Worm (Caenorhabditis elegans): ENCODE measurements around the gene gst-17.
A peak's percentile ranks its signal among the peaks of the same experiment; 100 is the strongest.

The gst-17 gene

ce11 chrII:13664416-13664815 is 33.8 kb upstream of the gst-17 start:
- TF ChIP-seq blmp-1 (tag; optimal IDR thresholded peaks at IDR 0.05), result peak; percentile 50
- no peak for TF ChIP-seq egl-27 (tag; optimal IDR thresholded peaks at IDR 0.05)
- TF ChIP-seq snu-23 (GFP tag; optimal IDR thresholded peaks at IDR 0.05), result no peak
- TF ChIP-seq nhr-84 (tag; optimal IDR thresholded peaks at IDR 0.05), result no peak
- no peak for TF ChIP-seq dpl-1 (GFP tag; optimal IDR thresholded peaks at IDR 0.05)
- no peak for TF ChIP-seq ztf-4 (tag; optimal IDR thresholded peaks at IDR 0.05)
- no peak for TF ChIP-seq rnt-1 (tag; optimal IDR thresholded peaks at IDR 0.05)
- TF ChIP-seq nhr-85 (tag), result no peak
- TF ChIP-seq nhr-28 (tag; optimal IDR thresholded peaks at IDR 0.05), result no peak
- TF ChIP-seq efl-3 (GFP tag; optimal IDR thresholded peaks at IDR 0.05), result no peak
- TF ChIP-seq nhr-71 (tag; optimal IDR thresholded peaks at IDR 0.05), result peak; percentile 39
- no peak for TF ChIP-seq mep-1 (tag; optimal IDR thresholded peaks at IDR 0.05)
- no peak for TF ChIP-seq sox-4 (tag; optimal IDR thresholded peaks at IDR 0.05)
- peak; percentile 39 for TF ChIP-seq nhr-20 (tag; optimal IDR thresholded peaks at IDR 0.05)
- no peak for TF ChIP-seq mdl-1 (tag; optimal IDR thresholded peaks at IDR 0.05)
- TF ChIP-seq isw-1 (GFP tag; IDR thresholded peaks at IDR 0.05), result no peak
- TF ChIP-seq hlh-17 (GFP tag; optimal IDR thresholded peaks at IDR 0.05; ENCODE audit: borderline replicate concordance), result no peak
- peak; percentile 17 for TF ChIP-seq nhr-90 (tag; optimal IDR thresholded peaks at IDR 0.05; ENCODE audit: poor library complexity)
- no peak for TF ChIP-seq lin-15B (tag; optimal IDR thresholded peaks at IDR 0.05)
- TF ChIP-seq efl-1 (optimal IDR thresholded peaks at IDR 0.05), result no peak
- TF ChIP-seq efl-1 (GFP tag; optimal IDR thresholded peaks at IDR 0.05 in 1 of 2), result peak in 1 of 2 experiments; percentile 53
- no peak for TF ChIP-seq Y116A8C.19 (tag; optimal IDR thresholded peaks at IDR 0.05; ENCODE audit: borderline replicate concordance)
- no peak for TF ChIP-seq C16A3.4 (tag; optimal IDR thresholded peaks at IDR 0.05)
- no peak for TF ChIP-seq fkh-4 (tag; optimal IDR thresholded peaks at IDR 0.05; ENCODE audit: borderline replicate concordance)
- TF ChIP-seq unc-62 (GFP tag; optimal IDR thresholded peaks at IDR 0.05), result no peak
- TF ChIP-seq lir-3 (tag; optimal IDR thresholded peaks at IDR 0.05; ENCODE audit: poor library complexity), result no peak
- peak; percentile 3 for TF ChIP-seq lin-14 (GFP tag; optimal IDR thresholded peaks at IDR 0.05)
- TF ChIP-seq fkh-8 (tag; optimal IDR thresholded peaks at IDR 0.05), result no peak
- no peak for TF ChIP-seq unc-30 (tag; optimal IDR thresholded peaks at IDR 0.05)
- no peak for TF ChIP-seq hlh-4 (tag; optimal IDR thresholded peaks at IDR 0.05)
- no peak for TF ChIP-seq alr-1 (tag; optimal IDR thresholded peaks at IDR 0.05; ENCODE audit: borderline replicate concordance)
- TF ChIP-seq lin-35 (GFP tag; optimal IDR thresholded peaks at IDR 0.05), result peak in 1 of 2 experiments; percentile 38
- no peak for TF ChIP-seq ceh-63 (GFP tag; optimal IDR thresholded peaks at IDR 0.05)
- TF ChIP-seq sup-37 (GFP tag; optimal IDR thresholded peaks at IDR 0.05), result no peak
- no peak for TF ChIP-seq unc-130 (tag; optimal IDR thresholded peaks at IDR 0.05)
- TF ChIP-seq elt-3 (tag; optimal IDR thresholded peaks at IDR 0.05), result peak in 2 of 6 experiments; percentile 47 to 77
- TF ChIP-seq ets-5 (GFP tag; IDR thresholded peaks at IDR 0.05), result no peak
- TF ChIP-seq elt-2 (tag; optimal IDR thresholded peaks at IDR 0.05), result peak; percentile 72
- TF ChIP-seq ceh-90 (tag; optimal IDR thresholded peaks at IDR 0.05), result no peak
- no peak for TF ChIP-seq nhr-19 (GFP tag; conservative IDR thresholded peaks at IDR 0.05)
- no peak for TF ChIP-seq dsc-1 (tag; optimal IDR thresholded peaks at IDR 0.05)
- TF ChIP-seq lsy-2 (tag; optimal IDR thresholded peaks at IDR 0.05), result peak in 1 of 2 experiments; percentile 78
- no peak for TF ChIP-seq aly-2 (tag; optimal IDR thresholded peaks at IDR 0.05)
- TF ChIP-seq fos-1 (tag; optimal IDR thresholded peaks at IDR 0.05), result no peak
- no peak for TF ChIP-seq zag-1 (tag; optimal IDR thresholded peaks at IDR 0.05)
- TF ChIP-seq sptf-1 (tag; optimal IDR thresholded peaks at IDR 0.05), result no peak
- TF ChIP-seq ces-1 (GFP tag; optimal IDR thresholded peaks at IDR 0.05), result no peak
- no peak for TF ChIP-seq grh-1 (GFP tag; IDR thresholded peaks at IDR 0.05)
- TF ChIP-seq hpl-2 (GFP tag; optimal IDR thresholded peaks at IDR 0.05), result no peak
- no peak for TF ChIP-seq unc-98 (GFP tag; IDR thresholded peaks at IDR 0.05)
- no peak for TF ChIP-seq jun-1 (tag; optimal IDR thresholded peaks at IDR 0.05)
- TF ChIP-seq ceh-82 (tag; optimal IDR thresholded peaks at IDR 0.05), result no peak
- TF ChIP-seq ama-1 (optimal IDR thresholded peaks at IDR 0.05), result no peak
